Worm (Caenorhabditis elegans) whole organism, L1 larva: ENCODE measurements around the gene T28A11.22.

ENCODE experiments used
- efl-1 ChIP-seq, 4 experiments: fragments of 150-350 bp; optimal IDR thresholded peaks in 3 of 4; peaks in 1 of 4; 1 replicate in 1 of 4; 2 replicates in 3 of 4; lab custom pipeline; 2014; ENCODE audit warnings: missing biosample characterization in 2 of 4, missing genetic modification characterization in 2 of 4, missing genetic modification reagents in 2 of 4
- lir-3 ChIP-seq: sonication (generic microtip); optimal IDR thresholded peaks from 2 replicates; lab custom pipeline; 2016; ENCODE audit warnings: mild to moderate bottlenecking, missing genetic modification characterization, moderate library complexity, missing compliant biosample characterization; ENCODE audit not compliant: poor library complexity
- nhr-28 ChIP-seq: fragments of 150-350 bp; optimal IDR thresholded peaks from 2 replicates; lab custom pipeline; 2014; ENCODE audit warnings: missing biosample characterization, missing genetic modification characterization
- skn-1 ChIP-seq: fragments of 150-350 bp; optimal IDR thresholded peaks from 2 replicates; lab custom pipeline; 2014; ENCODE audit warnings: missing biosample characterization, missing genetic modification characterization
- snu-23 ChIP-seq: sonication (generic microtip); optimal IDR thresholded peaks from 2 replicates; lab custom pipeline; 2016; ENCODE audit warnings: missing genetic modification characterization, missing compliant biosample characterization

DNA sequence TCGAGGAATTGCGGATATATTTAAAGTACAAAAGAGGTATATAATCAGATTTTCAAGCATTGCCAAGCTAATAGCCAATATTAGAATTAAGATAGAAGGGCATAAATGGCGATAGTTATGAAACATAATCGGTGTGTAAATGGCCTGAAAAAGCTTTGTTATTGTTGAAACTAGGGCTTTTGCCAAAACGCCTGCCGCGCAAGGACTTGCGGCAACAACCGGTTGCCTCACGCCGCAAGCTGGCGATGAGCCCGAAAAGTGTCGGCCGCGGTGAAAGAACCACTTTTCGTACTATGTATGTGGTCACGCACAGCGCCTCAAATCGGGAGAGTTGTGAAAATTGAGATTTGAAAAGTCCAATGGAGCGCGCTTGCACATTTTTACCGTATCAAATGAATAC is 42.1 kb downstream of the T28A11.22 start:
- no peak for TF ChIP-seq skn-1
- TF ChIP-seq snu-23 (GFP tag; lab: Kevin White, UChicago) = no peak
- TF ChIP-seq nhr-28 (tag; lab: Kevin White, UChicago) = no peak
- TF ChIP-seq lir-3 = no peak
- TF ChIP-seq efl-1 (optimal IDR thresholded peaks at IDR 0.05; lab: Kevin White, UChicago) = no peak
- TF ChIP-seq efl-1 (GFP tag; optimal IDR thresholded peaks at IDR 0.05 in 1 of 2; lab: Kevin White, UChicago) = no peak
